Worm (Caenorhabditis elegans) whole organism, L4 larva: ENCODE data around the gene Y94H6A.10.
A peak's percentile ranks its signal among the peaks of the same experiment; 100 is the strongest.
"Not testable (repeated sequence)": the region's sequence is repeated elsewhere in the genome, so short reads cannot be mapped to it uniquely, and the experiment has no call there.

ENCODE experiments used
- F26F4.8 ChIP-seq: fragments of 200-800 bp; sonication (Bioruptor generic); conservative IDR thresholded peaks from 2 replicates; pipeline ENCODE4 v1.3.6; 2022; ENCODE audit warnings: missing genetic modification characterization, missing compliant biosample characterization
- T20F7.1 ChIP-seq: fragments of 200-800 bp; sonication (Bioruptor generic); optimal IDR thresholded peaks from 2 replicates; lab custom pipeline; 2018; ENCODE audit warnings: mild to moderate bottlenecking, missing genetic modification characterization, missing compliant biosample characterization
- T26A8.4 ChIP-seq: fragments of 200-800 bp; sonication (Bioruptor generic); IDR thresholded peaks from 2 replicates; pipeline ENCODE4 v1.3.6; 2022; ENCODE audit warnings: missing genetic modification characterization, missing compliant biosample characterization
- Y5F2A.4 ChIP-seq: fragments of 200-800 bp; sonication (Bioruptor generic); optimal IDR thresholded peaks from 2 replicates; lab custom pipeline; 2018; ENCODE audit warnings: mild to moderate bottlenecking, missing genetic modification characterization, missing compliant biosample characterization
- aly-2 ChIP-seq: sonication (generic microtip); optimal IDR thresholded peaks from 2 replicates; lab custom pipeline; 2018; ENCODE audit warnings: missing biosample characterization, missing genetic modification characterization
- arid-1 ChIP-seq: fragments of 200-800 bp; sonication (Bioruptor generic); conservative IDR thresholded peaks from 2 replicates; pipeline ENCODE4 v1.3.6; 2022; ENCODE audit warnings: missing genetic modification reagents, missing genetic modification characterization, missing compliant biosample characterization
- ceh-28 ChIP-seq: fragments of 150-350 bp; optimal IDR thresholded peaks from 2 replicates; lab custom pipeline; 2014; ENCODE audit warnings: missing biosample characterization, missing genetic modification reagents, missing genetic modification characterization
- ceh-82 ChIP-seq: sonication (generic microtip); optimal IDR thresholded peaks from 2 replicates; lab custom pipeline; 2017; ENCODE audit warnings: missing biosample characterization, missing genetic modification characterization
- daf-16 ChIP-seq, 3 experiments: sonication (generic microtip); optimal IDR thresholded peaks; 2 replicates each; lab custom pipeline; 2016 to 2017; ENCODE audit warnings: missing genetic modification characterization in 3 of 3, missing genetic modification reagents in 3 of 3, mild to moderate bottlenecking in 2 of 3, missing compliant biosample characterization in 2 of 3, missing biosample characterization in 1 of 3, moderate library complexity in 1 of 3
- daf-19 ChIP-seq: fragments of 200-800 bp; sonication (Bioruptor generic); conservative IDR thresholded peaks from 2 replicates; pipeline ENCODE4 v1.3.6; 2022; ENCODE audit warnings: missing genetic modification characterization, missing compliant biosample characterization
- daf-8 ChIP-seq: fragments of 200-800 bp; sonication (Bioruptor generic); IDR thresholded peaks from 2 replicates; pipeline ENCODE4 v1.3.6; 2022; ENCODE audit warnings: missing genetic modification characterization, missing compliant biosample characterization
- dve-1 ChIP-seq: sonication (generic microtip); optimal IDR thresholded peaks from 2 replicates; lab custom pipeline; 2017; ENCODE audit warnings: antibody characterized with exemption, mild to moderate bottlenecking, missing genetic modification characterization, missing compliant biosample characterization; ENCODE audit not compliant: insufficient read depth
- hlh-11 ChIP-seq: fragments of 200-800 bp; sonication (Bioruptor generic); optimal IDR thresholded peaks from 2 replicates; lab custom pipeline; 2018; ENCODE audit warnings: mild to moderate bottlenecking, missing genetic modification characterization, missing compliant biosample characterization
- hlh-30 ChIP-seq: sonication (generic microtip); optimal IDR thresholded peaks from 2 replicates; lab custom pipeline; 2017; ENCODE audit warnings: antibody characterized with exemption, mild to moderate bottlenecking, missing genetic modification characterization, missing compliant biosample characterization; ENCODE audit not compliant: insufficient read depth
- jun-1 ChIP-seq: fragments of 150-350 bp; optimal IDR thresholded peaks from 2 replicates; lab custom pipeline; 2014; ENCODE audit warnings: missing biosample characterization, missing genetic modification reagents, missing genetic modification characterization
- lin-1 ChIP-seq: fragments of 200-800 bp; sonication (Bioruptor generic); IDR thresholded peaks from 2 replicates; pipeline ENCODE4 v1.3.6; 2022; ENCODE audit warnings: missing genetic modification reagents, missing genetic modification characterization, missing compliant biosample characterization
- lin-13 ChIP-seq: fragments of 150-350 bp; optimal IDR thresholded peaks from 2 replicates; lab custom pipeline; 2014; ENCODE audit warnings: missing biosample characterization, missing genetic modification reagents, missing genetic modification characterization
- lin-38 ChIP-seq: fragments of 200-800 bp; sonication (Bioruptor generic); IDR thresholded peaks from 2 replicates; pipeline ENCODE4 v1.3.6; 2022; ENCODE audit warnings: missing genetic modification reagents, missing genetic modification characterization, missing compliant biosample characterization
- lin-39 ChIP-seq: fragments of 150-350 bp; optimal IDR thresholded peaks from 2 replicates; lab custom pipeline; 2014; ENCODE audit warnings: missing biosample characterization, missing genetic modification reagents, missing genetic modification characterization
- lir-3 ChIP-seq: sonication (generic microtip); optimal IDR thresholded peaks from 2 replicates; lab custom pipeline; 2016; ENCODE audit warnings: mild to moderate bottlenecking, missing genetic modification characterization, missing compliant biosample characterization
- lsy-2 ChIP-seq, 2 experiments: fragments of 150-350 bp in 1 of 2; sonication (generic microtip) in 1 of 2; optimal IDR thresholded peaks; 2 replicates each; lab custom pipeline; 2014 to 2017; ENCODE audit warnings: missing biosample characterization in 2 of 2, missing genetic modification characterization in 2 of 2
- madf-5 ChIP-seq, 2 experiments: fragments of 200-800 bp; sonication (Bioruptor generic); IDR thresholded peaks; 2 replicates each; pipeline ENCODE4 v1.3.6; 2022; ENCODE audit warnings: missing compliant biosample characterization in 2 of 2, missing genetic modification characterization in 2 of 2
- madf-9 ChIP-seq: fragments of 200-800 bp; sonication (Bioruptor generic); conservative IDR thresholded peaks from 2 replicates; pipeline ENCODE4 v1.3.6; 2022; ENCODE audit warnings: missing genetic modification reagents, missing genetic modification characterization, missing compliant biosample characterization
- mdt-29 ChIP-seq: fragments of 200-800 bp; sonication (Bioruptor generic); IDR thresholded peaks from 2 replicates; pipeline ENCODE4 v1.3.6; 2022; ENCODE audit warnings: missing genetic modification reagents, missing genetic modification characterization, missing compliant biosample characterization
- mep-1 ChIP-seq: fragments of 150-350 bp; sonication (generic microtip); optimal IDR thresholded peaks from 3 replicates; lab custom pipeline; 2014; ENCODE audit warnings: missing biosample characterization, missing genetic modification characterization
- mes-2 ChIP-seq: sonication (generic microtip); optimal IDR thresholded peaks from 2 replicates; lab custom pipeline; 2016; ENCODE audit warnings: missing genotype, mild to moderate bottlenecking, missing genetic modification characterization, missing compliant biosample characterization; ENCODE audit not compliant: poor library complexity, severe bottlenecking
- nhr-111 ChIP-seq: fragments of 200-800 bp; sonication (Bioruptor generic); optimal IDR thresholded peaks from 2 replicates; lab custom pipeline; 2018; ENCODE audit warnings: mild to moderate bottlenecking, missing genetic modification characterization, missing compliant biosample characterization
- nhr-237 ChIP-seq: sonication (generic microtip); optimal IDR thresholded peaks from 2 replicates; lab custom pipeline; 2017; ENCODE audit warnings: missing biosample characterization, missing genetic modification characterization
- nhr-48 ChIP-seq: sonication (generic microtip); optimal IDR thresholded peaks from 2 replicates; lab custom pipeline; 2016; ENCODE audit warnings: mild to moderate bottlenecking, missing genetic modification characterization, missing compliant biosample characterization
- nhr-77 ChIP-seq: fragments of 150-350 bp; optimal IDR thresholded peaks from 2 replicates; lab custom pipeline; 2014; ENCODE audit warnings: missing biosample characterization, missing genetic modification characterization
- skn-1 ChIP-seq: fragments of 150-350 bp; optimal IDR thresholded peaks from 2 replicates; lab custom pipeline; 2014; ENCODE audit warnings: missing biosample characterization, missing genetic modification characterization
- unc-39 ChIP-seq: sonication (generic microtip); optimal IDR thresholded peaks from 2 replicates; lab custom pipeline; 2017; ENCODE audit warnings: missing biosample characterization, missing genetic modification characterization
- unc-62 ChIP-seq, 3 experiments: fragments of 150-350 bp in 1 of 3; sonication (generic microtip); optimal IDR thresholded peaks in 2 of 3; peaks in 1 of 3; 1 replicate in 1 of 3; 2 replicates in 2 of 3; lab custom pipeline; 2014 to 2017; ENCODE audit warnings: missing biosample characterization in 3 of 3, missing genetic modification characterization in 3 of 3, missing genetic modification reagents in 3 of 3, missing genotype in 1 of 3
- zfp-3 ChIP-seq: fragments of 200-800 bp; sonication (Bioruptor generic); conservative IDR thresholded peaks from 2 replicates; pipeline ENCODE4 v1.3.6; 2022; ENCODE audit warnings: missing genetic modification reagents, missing genetic modification characterization, missing compliant biosample characterization
- zip-2 ChIP-seq: fragments of 150-350 bp; optimal IDR thresholded peaks from 2 replicates; lab custom pipeline; 2014; ENCODE audit warnings: missing biosample characterization, missing genetic modification characterization
- ztf-7 ChIP-seq: fragments of 150-350 bp; optimal IDR thresholded peaks from 2 replicates; lab custom pipeline; 2014; ENCODE audit warnings: missing biosample characterization, missing genetic modification characterization

The Y94H6A.10 gene

DNA sequence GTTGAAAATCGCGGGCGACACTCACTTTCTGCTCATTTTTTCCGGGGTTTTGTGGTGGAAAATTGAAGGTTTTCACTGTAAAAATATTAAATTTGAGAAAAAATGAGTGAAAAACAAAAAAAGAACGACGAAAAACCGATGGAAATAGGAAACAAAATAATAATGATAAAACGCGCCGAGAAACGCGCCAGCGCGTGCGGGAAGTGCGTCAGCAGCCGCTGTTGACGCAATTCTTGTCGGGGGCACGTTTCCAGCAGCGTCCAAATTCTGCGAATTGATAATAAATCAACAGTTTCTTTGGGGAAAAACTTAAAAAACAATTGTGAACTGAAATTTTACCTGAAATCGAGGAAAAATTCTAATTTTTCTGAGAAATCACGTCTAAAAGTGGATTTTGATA is 15.3 kb upstream of the Y94H6A.10 start, which contains the start of gene ubxn-2 (continued):
- TF ChIP-seq nhr-111 (GFP tag; lab: Kevin White, UChicago) = no peak
- TF ChIP-seq nhr-48 (tag; lab: Kevin White, UChicago) = peak; percentile 28

DNA sequence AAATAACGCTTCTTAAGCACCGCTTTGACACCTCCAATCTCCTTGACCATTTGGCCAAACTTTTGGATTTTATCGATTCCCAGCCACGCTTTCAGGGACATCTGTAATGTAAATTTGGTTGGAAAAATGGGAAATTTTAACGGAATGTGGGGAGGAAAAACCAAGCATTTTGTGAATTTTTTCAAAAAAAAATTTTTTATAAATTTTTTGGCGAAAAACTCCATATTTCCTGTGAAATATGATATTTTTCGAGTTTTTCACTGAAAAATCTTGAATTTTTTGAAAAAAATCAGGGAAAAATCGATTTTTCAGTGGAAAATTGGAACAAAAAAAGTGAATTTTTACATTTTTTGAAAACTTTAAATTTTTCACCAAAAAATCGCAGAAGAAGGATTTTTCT is 9.3 kb upstream of the Y94H6A.10 start, which contains the start of gene ndua-12:
TSS of gene ndua-12 (minus strand) at position 101 of the 400 bp plus-strand sequence.
- not testable (repeated sequence) for TF ChIP-seq mes-2 (tag; lab: Kevin White, UChicago); madf-5 (GFP tag; IDR thresholded peaks at IDR 0.05; lab: Robert Waterston, UW); jun-1

DNA sequence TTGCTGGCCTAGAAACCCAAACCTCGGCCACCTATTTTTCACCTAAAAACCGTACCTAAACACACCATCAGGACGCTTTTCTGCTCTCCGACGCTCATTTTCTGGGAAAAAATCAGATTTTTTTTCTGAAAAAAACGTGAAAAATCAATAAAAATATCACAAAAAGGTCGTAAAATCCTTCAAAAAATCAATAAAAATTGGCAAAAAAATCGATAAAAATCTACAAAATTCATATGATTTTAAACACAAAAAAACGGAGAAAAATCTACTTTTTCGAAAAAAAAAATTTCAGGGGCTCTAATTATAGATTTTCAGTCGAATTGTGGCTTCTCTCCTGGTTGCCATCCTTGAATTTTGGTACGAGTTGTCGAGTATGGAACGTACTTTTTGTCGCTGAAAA is 6.0 kb upstream of the Y94H6A.10 start, which contains the start of gene Y94H6A.7:
TSS of gene Y94H6A.7 (minus strand) at position 101 of the 400 bp plus-strand sequence.
- TF ChIP-seq unc-39 (tag; lab: Kevin White, UChicago); Y5F2A.4 (GFP tag; lab: Kevin White, UChicago); skn-1 (tag; lab: Kevin White, UChicago): not testable (repeated sequence)
- TF ChIP-seq, all 104 proteins: peak for 0; not testable (repeated sequence) for 104

DNA sequence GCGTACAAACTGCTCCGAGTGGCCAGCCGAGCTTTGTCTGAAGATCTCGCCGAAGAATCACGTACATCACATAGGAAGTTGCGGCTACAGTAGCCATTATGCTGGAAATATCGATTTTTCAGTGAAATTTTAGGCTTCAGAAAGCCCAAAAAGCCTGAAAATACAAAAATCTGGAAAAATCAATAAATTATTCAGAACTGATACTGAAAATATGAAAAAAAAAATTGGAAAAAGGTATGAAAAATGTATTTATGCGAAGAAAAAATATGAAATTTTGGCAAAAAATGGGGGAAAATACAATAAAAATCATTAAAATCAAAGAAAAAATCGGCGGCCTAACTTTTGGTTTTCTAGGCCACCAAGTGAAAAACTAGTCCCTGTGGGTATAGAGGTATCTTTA is 2.5 kb upstream of the Y94H6A.10 start, which contains the start of gene Y94H6A.12:
TSS of gene Y94H6A.12 (minus strand) at position 101 of the 400 bp plus-strand sequence.
- TF ChIP-seq ceh-28 (tag; lab: Kevin White, UChicago) (peak; percentile 33), aly-2 (tag; lab: Kevin White, UChicago) (no peak), lir-3 (no peak)
- TF ChIP-seq, all 104 proteins: peak for 1

DNA sequence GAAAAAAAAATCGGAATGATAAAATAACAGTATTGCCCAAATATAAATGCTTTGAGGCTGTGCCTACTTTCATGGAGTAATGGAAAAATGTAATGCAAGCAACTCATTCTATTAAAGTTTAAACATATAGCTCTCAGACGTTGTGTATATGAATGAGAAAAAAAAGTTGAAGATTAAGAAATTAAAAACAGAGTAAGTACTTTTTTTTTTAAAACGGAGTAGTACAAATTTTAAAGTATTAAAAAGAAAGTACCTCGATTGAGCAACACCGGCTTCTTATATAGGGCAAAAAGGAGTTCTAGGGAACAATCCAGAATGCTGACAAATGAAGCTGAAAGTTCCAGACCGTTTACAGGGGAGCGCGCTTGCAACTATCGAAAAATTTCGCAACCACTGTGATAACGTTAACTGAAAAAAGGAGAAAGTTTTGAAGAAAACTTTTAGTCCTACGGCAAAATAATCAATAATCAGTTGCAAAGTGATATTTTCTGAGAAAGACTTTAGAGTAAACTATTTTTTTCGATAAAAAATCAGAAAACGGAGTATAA is 730 bp upstream of the Y94H6A.10 start:
- no peak for TF ChIP-seq ztf-7 (tag; lab: Kevin White, UChicago)
- no peak for TF ChIP-seq unc-62 (GFP tag; optimal IDR thresholded peaks at IDR 0.05 in 1 of 2; lab: Kevin White, UChicago)
- no peak for TF ChIP-seq unc-62 (tag; optimal IDR thresholded peaks at IDR 0.05; lab: Kevin White, UChicago)
- TF ChIP-seq zfp-3 = no peak
- TF ChIP-seq T20F7.1 (GFP tag; lab: Kevin White, UChicago) = peak; percentile 48
- TF ChIP-seq madf-9 (GFP tag; lab: Robert Waterston, UW) = no peak
- peak; percentile 61 for TF ChIP-seq mep-1 (tag; lab: Kevin White, UChicago)
- TF ChIP-seq hlh-30 (tag; lab: Kevin White, UChicago) = peak; percentile 29
- peak; percentile 92 for TF ChIP-seq dve-1 (tag; lab: Kevin White, UChicago)
- TF ChIP-seq lin-39 (tag; lab: Kevin White, UChicago) = no peak
- peak; percentile 31 for TF ChIP-seq hlh-11 (tag; lab: Kevin White, UChicago)
- 0 out of 2 replicates have a peak, but pooled peaks have one; percentile 6 for TF ChIP-seq arid-1 (GFP tag; lab: Robert Waterston, UW)
- peak; percentile 40 for TF ChIP-seq mes-2 (tag; lab: Kevin White, UChicago)
- peak; percentile 85 for TF ChIP-seq lin-38 (GFP tag; lab: Robert Waterston, UW)
- no peak for TF ChIP-seq aly-2 (tag; lab: Kevin White, UChicago)
- TF ChIP-seq zip-2 (tag; lab: Kevin White, UChicago) = peak; percentile 71
- no peak for TF ChIP-seq daf-19 (GFP tag; lab: Robert Waterston, UW)
- TF ChIP-seq T26A8.4 = 0 out of 2 replicates have a peak, but pooled peaks have one; percentile 20
- no peak for TF ChIP-seq daf-16 (GFP tag; optimal IDR thresholded peaks at IDR 0.05; lab: Kevin White, UChicago)
- peak; percentile 70 for TF ChIP-seq daf-16 (tag; optimal IDR thresholded peaks at IDR 0.05; lab: Kevin White, UChicago)
- no peak for TF ChIP-seq nhr-237 (tag; lab: Kevin White, UChicago)
- TF ChIP-seq F26F4.8 (GFP tag; lab: Robert Waterston, UW) = no peak
- TF ChIP-seq lsy-2 (tag; optimal IDR thresholded peaks at IDR 0.05; lab: Kevin White, UChicago) = peak in 1 of 2 experiments; percentile 40
- TF ChIP-seq mdt-29 (GFP tag; lab: Robert Waterston, UW) = peak; percentile 46; the same call in 1 of the 2 replicates
- TF ChIP-seq nhr-77 (tag; lab: Kevin White, UChicago) = peak; percentile 4
- no peak for TF ChIP-seq ceh-82 (tag; lab: Kevin White, UChicago)
- no peak for TF ChIP-seq lin-1
- TF ChIP-seq lin-13 = peak; percentile 77
- TF ChIP-seq daf-8 (GFP tag; lab: Robert Waterston, UW) = no peak
